Fruit fly (Drosophila melanogaster): ENCODE results near the gene Gnpnat.
A peak's percentile ranks its signal among the peaks of the same experiment; 100 is the strongest.

The Gnpnat gene

DNA sequence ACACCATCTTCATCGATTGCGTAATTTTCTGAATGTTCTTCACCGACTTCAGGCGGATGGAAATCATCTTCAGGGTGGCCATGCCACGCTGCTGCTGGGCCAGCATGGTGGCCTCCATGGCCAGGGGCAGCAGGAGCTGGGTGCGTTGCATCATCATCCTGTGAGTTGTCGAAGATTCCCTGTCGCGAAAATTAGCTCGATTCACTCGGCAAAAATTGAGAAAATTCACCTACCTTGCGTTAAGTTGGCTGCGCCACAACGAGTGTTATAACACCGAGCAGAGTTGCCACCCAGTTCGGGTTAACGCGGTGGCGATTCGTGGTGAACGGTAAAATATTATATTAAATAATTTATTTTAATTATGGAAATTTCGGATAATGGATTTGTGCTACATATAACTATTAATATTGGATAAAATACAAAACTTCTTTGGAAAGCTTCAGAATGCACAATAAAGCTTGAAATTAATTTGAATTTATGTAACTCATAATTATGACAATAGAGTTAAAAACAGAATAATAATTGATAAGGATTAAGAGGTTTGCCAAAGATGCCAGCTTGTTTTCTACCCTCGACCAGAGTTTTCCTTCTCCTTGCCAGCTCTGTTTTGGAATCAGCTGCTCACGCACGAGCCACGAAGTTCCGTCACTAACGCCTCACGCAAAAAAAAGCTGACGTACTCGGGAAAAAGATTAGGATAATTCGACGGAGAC lies 10.7 kb downstream of the Gnpnat start, which contains the start of the genes ATPsyngamma and yata:
TSS of gene ATPsyngamma (minus strand) at position 573 of the 713 bp plus-strand sequence.
TSS of gene yata (plus strand) at position 629 of the 713 bp plus-strand sequence.
- TF ChIP-seq tai (GFP tag; optimal IDR thresholded peaks at IDR 0.05) (no peak), Myc (optimal IDR thresholded peaks at IDR 0.05) (peak; percentile 30), HLH106 (tag; optimal IDR thresholded peaks at IDR 0.05) (peak; percentile 61), Rel (GFP tag; optimal IDR thresholded peaks at IDR 0.05) (no peak), Rel (tag; optimal IDR thresholded peaks at IDR 0.05) (peak; percentile 76), Sp1 (GFP tag; optimal IDR thresholded peaks at IDR 0.05) (peak; percentile 38), psq (GFP tag; optimal IDR thresholded peaks at IDR 0.05) (peak; percentile 35), foxo (GFP tag; optimal IDR thresholded peaks at IDR 0.05) (no peak), rgr (GFP tag; optimal IDR thresholded peaks at IDR 0.05) (peak; percentile 39), CG9705 (GFP tag; optimal IDR thresholded peaks at IDR 0.05) (peak; percentile 10), h (GFP tag; optimal IDR thresholded peaks at IDR 0.05) (no peak), sv (GFP tag; optimal IDR thresholded peaks at IDR 0.05) (no peak), Abd-B (GFP tag; optimal IDR thresholded peaks at IDR 0.05) (no peak), jim (GFP tag; optimal IDR thresholded peaks at IDR 0.05) (no peak)

- no peak for TF ChIP-seq OdsH (GFP tag; optimal IDR thresholded peaks at IDR 0.05)
- no peak for TF ChIP-seq CrebA (GFP tag; optimal IDR thresholded peaks at IDR 0.05; ENCODE audit: borderline replicate concordance)
- TF ChIP-seq Hr83 (GFP tag; optimal IDR thresholded peaks at IDR 0.05; ENCODE audit: poor library complexity, severe bottlenecking) = no peak
- TF ChIP-seq N (GFP tag; optimal IDR thresholded peaks at IDR 0.05) = peak; percentile 61
Observed at dm6 chr3R:29749304-29750066, 11.4 kb downstream of the Gnpnat start.

- no peak for TF ChIP-seq dmrt93B (GFP tag; optimal IDR thresholded peaks at IDR 0.05)
- peak in 1 of 2 experiments; percentile 1 for TF ChIP-seq foxo (GFP tag; optimal IDR thresholded peaks at IDR 0.05)
- TF ChIP-seq Hr83 (GFP tag; optimal IDR thresholded peaks at IDR 0.05; ENCODE audit: poor library complexity, severe bottlenecking) = no peak
Observed at dm6 chr3R:29755248-29755647, 17.2 kb downstream of the Gnpnat start.

DNA sequence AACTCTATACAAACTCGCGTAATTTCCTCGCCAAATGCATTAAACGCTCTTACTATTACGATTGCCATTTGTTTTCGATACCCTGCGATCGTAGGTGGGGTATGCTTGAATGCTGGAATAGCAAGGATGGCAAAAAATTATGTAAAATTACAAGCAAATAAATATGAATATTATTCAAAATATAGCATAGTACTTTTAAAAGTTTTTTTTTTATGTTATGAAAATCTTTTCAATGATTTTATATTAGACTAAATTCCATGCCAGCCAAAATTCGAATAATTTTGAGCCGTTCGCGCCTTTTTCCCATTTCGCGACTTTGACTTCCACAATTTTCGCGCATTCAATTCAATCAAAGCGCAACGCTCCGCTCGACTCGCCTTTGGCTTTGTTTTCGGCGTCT lies 18.1 kb downstream of the Gnpnat start:
- TF ChIP-seq tai (GFP tag; optimal IDR thresholded peaks at IDR 0.05) = no peak
- no peak for TF ChIP-seq Hr78 (GFP tag; optimal IDR thresholded peaks at IDR 0.05)
- TF ChIP-seq CG32264 (GFP tag; optimal IDR thresholded peaks at IDR 0.05) = no peak
- no peak for TF ChIP-seq HLH106 (tag; optimal IDR thresholded peaks at IDR 0.05)
- TF ChIP-seq Hr83 (GFP tag; optimal IDR thresholded peaks at IDR 0.05; ENCODE audit: poor library complexity, severe bottlenecking) = no peak
- TF ChIP-seq Dif (GFP tag; optimal IDR thresholded peaks at IDR 0.05; ENCODE audit: partially characterized antibody) = no peak

DNA sequence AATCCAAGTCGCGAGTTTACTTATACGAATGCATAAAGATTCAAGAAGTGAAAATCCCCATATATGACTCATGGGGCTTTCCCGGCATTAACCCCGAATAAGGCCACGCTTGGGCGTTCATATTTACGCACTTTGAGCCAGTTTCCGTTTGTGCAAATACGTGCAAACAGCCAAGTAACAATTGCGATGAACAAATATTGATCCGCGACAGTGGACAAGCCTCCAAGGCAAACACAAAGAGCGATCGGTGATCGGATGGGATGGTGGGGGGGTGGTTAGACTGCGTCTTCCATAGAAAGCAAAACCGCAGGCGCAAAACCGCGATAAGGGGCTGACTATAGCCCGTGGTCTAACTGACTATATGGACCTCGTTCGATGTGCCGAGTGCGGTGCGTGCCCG lies 19.2 kb downstream of the Gnpnat start:
- no peak for TF ChIP-seq Rel (GFP tag; optimal IDR thresholded peaks at IDR 0.05)
- TF ChIP-seq Rel (tag; optimal IDR thresholded peaks at IDR 0.05) = peak; percentile 63
- TF ChIP-seq Jra (GFP tag; optimal IDR thresholded peaks at IDR 0.05) = no peak
- TF ChIP-seq CrebA (GFP tag; optimal IDR thresholded peaks at IDR 0.05; ENCODE audit: borderline replicate concordance) = no peak
- no peak for TF ChIP-seq tai (GFP tag; optimal IDR thresholded peaks at IDR 0.05)
- TF ChIP-seq rgr (GFP tag; optimal IDR thresholded peaks at IDR 0.05) = peak; percentile 15
- no peak for TF ChIP-seq HLH106 (tag; optimal IDR thresholded peaks at IDR 0.05)
- no peak for TF ChIP-seq usp (GFP tag; optimal IDR thresholded peaks at IDR 0.05)

dm6 chr3R:29757681-29758080 lies 19.6 kb downstream of the Gnpnat start:
- no peak for TF ChIP-seq brk (GFP tag; optimal IDR thresholded peaks at IDR 0.05)
- peak; percentile 17 for TF ChIP-seq woc (GFP tag; optimal IDR thresholded peaks at IDR 0.05)
- peak in 1 of 2 experiments; percentile 3 for TF ChIP-seq foxo (GFP tag; optimal IDR thresholded peaks at IDR 0.05)
- TF ChIP-seq Myc (optimal IDR thresholded peaks at IDR 0.05) = peak; percentile 1
- TF ChIP-seq dmrt93B (GFP tag; optimal IDR thresholded peaks at IDR 0.05) = no peak
- TF ChIP-seq Abd-B (GFP tag; optimal IDR thresholded peaks at IDR 0.05) = no peak
